Worm (Caenorhabditis elegans): Measurements from ENCODE around the gene F11E6.10.

DNA sequence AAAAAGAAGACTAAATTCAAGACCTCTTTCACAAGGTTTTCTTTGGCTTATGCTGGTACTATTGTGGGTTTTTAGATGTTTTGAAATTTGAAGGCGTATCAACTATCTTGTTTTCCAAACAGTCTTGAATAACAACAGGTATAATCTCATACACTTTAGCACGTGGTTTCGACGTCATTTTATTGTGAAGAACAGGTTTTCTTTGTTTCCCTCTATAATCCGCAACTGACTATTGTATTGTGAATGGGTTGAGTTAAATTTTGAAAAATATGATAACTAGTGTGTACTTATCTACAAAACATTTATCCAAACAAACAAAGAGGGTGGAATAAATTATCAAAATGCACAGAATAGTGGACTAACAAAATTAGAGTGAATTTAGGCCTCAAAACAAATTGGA, 21.7 kb downstream of the F11E6.10 start:
- no peak for TF ChIP-seq ces-1 (GFP tag; optimal IDR thresholded peaks at IDR 0.05)
- TF ChIP-seq lir-3 (tag; optimal IDR thresholded peaks at IDR 0.05) = no peak

All from whole organism, L4 larva.